Fruit fly (Drosophila melanogaster) whole organism, prepupa: Measurements from ENCODE around the gene upd3.

Experiments used
- CG34406 ChIP-seq: fragments of 200-800 bp; sonication (Bioruptor generic); optimal IDR thresholded peaks from 3 replicates; lab custom pipeline; 2016; ENCODE audit warnings: missing biosample characterization, missing genetic modification characterization
- CG9139 ChIP-seq: fragments of 200-800 bp; sonication (Bioruptor generic); optimal IDR thresholded peaks from 3 replicates; lab custom pipeline; 2017; ENCODE audit warnings: missing biosample characterization, mild to moderate bottlenecking, missing genetic modification characterization
- Lpt ChIP-seq: fragments of 200-800 bp; sonication (Bioruptor generic); optimal IDR thresholded peaks from 3 replicates; lab custom pipeline; 2016; ENCODE audit warnings: missing biosample characterization, missing genetic modification characterization
- Met ChIP-seq: fragments of 200-800 bp; sonication (Bioruptor generic); optimal IDR thresholded peaks from 3 replicates; lab custom pipeline; 2016; ENCODE audit warnings: missing biosample characterization, missing genetic modification characterization
- Sox102F ChIP-seq: fragments of 200-800 bp; sonication (Bioruptor generic); optimal IDR thresholded peaks from 2 replicates; lab custom pipeline; 2016; ENCODE audit warnings: missing biosample characterization, mild to moderate bottlenecking, missing genetic modification characterization

DNA sequence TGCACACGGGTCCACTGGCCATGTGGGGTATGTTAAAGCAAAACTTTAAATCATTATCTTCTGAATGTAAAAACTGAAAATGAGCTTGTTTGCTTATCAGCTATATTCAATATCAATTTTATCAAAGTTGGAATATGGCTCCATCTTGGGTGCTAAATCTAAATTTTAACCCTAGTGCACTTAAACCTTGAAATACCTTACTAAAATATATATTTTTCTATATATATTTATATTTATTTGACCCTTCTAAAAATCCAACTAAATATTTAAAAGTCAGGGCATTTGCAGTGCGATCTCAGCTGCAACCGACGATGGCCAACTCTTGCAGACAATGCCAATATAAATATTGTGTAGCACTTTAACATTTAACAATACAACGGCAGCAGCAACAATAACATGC is 14.9 kb upstream of the upd3 start:
- TF ChIP-seq Lpt (GFP tag; lab: Kevin White, UChicago) (no peak), CG34406 (no peak), CG9139 (no peak), Sox102F (GFP tag; lab: Kevin White, UChicago) (no peak), Met (GFP tag; lab: Kevin White, UChicago) (no peak)
